Worm (Caenorhabditis elegans) whole organism, late embryonic: ENCODE results near the gene M02H5.8.

Experiments
- C08G9.2 ChIP-seq: sonication (generic microtip); optimal IDR thresholded peaks from 2 replicates; lab custom pipeline; 2016; ENCODE audit warnings: mild to moderate bottlenecking, missing genetic modification characterization, moderate library complexity, missing compliant biosample characterization
- K02D7.2 ChIP-seq: sonication (generic microtip); optimal IDR thresholded peaks from 2 replicates; lab custom pipeline; 2017; ENCODE audit warnings: mild to moderate bottlenecking, missing genetic modification characterization, missing compliant biosample characterization
- K09A11.1 ChIP-seq: sonication (generic microtip); optimal IDR thresholded peaks from 2 replicates; lab custom pipeline; 2017; ENCODE audit warnings: antibody characterized with exemption, mild to moderate bottlenecking, missing genetic modification characterization, missing compliant biosample characterization; ENCODE audit not compliant: insufficient read depth
- T23F11.4 ChIP-seq: fragments of 200-800 bp; sonication (Bioruptor generic); optimal IDR thresholded peaks from 2 replicates; lab custom pipeline; 2018; ENCODE audit warnings: mild to moderate bottlenecking, missing genetic modification characterization, missing compliant biosample characterization
- ama-1 ChIP-seq: fragments of 150-350 bp; optimal IDR thresholded peaks from 2 replicates; lab custom pipeline; 2014
- ceh-14 ChIP-seq: sonication (generic microtip); optimal IDR thresholded peaks from 2 replicates; lab custom pipeline; 2016; ENCODE audit warnings: missing genotype, missing genetic modification characterization, missing compliant biosample characterization
- ceh-18 ChIP-seq: sonication (generic microtip); optimal IDR thresholded peaks from 2 replicates; lab custom pipeline; 2016; ENCODE audit warnings: missing genetic modification characterization, missing compliant biosample characterization
- ceh-2 ChIP-seq: sonication (generic microtip); optimal IDR thresholded peaks from 2 replicates; lab custom pipeline; 2016; ENCODE audit warnings: missing genotype, missing genetic modification characterization, missing compliant biosample characterization
- ceh-45 ChIP-seq: fragments of 200-800 bp; sonication (Bioruptor generic); IDR thresholded peaks from 2 replicates; pipeline ENCODE4 v1.3.6; 2022; ENCODE audit warnings: missing genetic modification reagents, missing genetic modification characterization, missing compliant biosample characterization
- ceh-48 ChIP-seq: sonication (generic microtip); optimal IDR thresholded peaks from 2 replicates; lab custom pipeline; 2016; ENCODE audit warnings: missing genetic modification characterization, inconsistent platforms, missing compliant biosample characterization
- ceh-9 ChIP-seq: sonication (generic microtip); optimal IDR thresholded peaks from 2 replicates; lab custom pipeline; 2016; ENCODE audit warnings: mild to moderate bottlenecking, missing genetic modification characterization, inconsistent platforms, missing compliant biosample characterization
- dmd-4 ChIP-seq: sonication (generic microtip); optimal IDR thresholded peaks from 2 replicates; lab custom pipeline; 2016; ENCODE audit warnings: borderline replicate concordance, missing genetic modification characterization, missing compliant biosample characterization
- dve-1 ChIP-seq: sonication (generic microtip); optimal IDR thresholded peaks from 2 replicates; lab custom pipeline; 2017; ENCODE audit warnings: antibody characterized with exemption, mild to moderate bottlenecking, missing genetic modification characterization, missing compliant biosample characterization
- elt-2 ChIP-seq: sonication (generic microtip); optimal IDR thresholded peaks from 2 replicates; lab custom pipeline; 2016; ENCODE audit warnings: missing genetic modification reagents, missing genetic modification characterization, missing compliant biosample characterization
- fax-1 ChIP-seq: sonication (generic microtip); optimal IDR thresholded peaks from 2 replicates; lab custom pipeline; 2016; ENCODE audit warnings: missing genotype, missing genetic modification characterization, missing compliant biosample characterization
- fkh-6 ChIP-seq: sonication (generic microtip); optimal IDR thresholded peaks from 2 replicates; lab custom pipeline; 2016; ENCODE audit warnings: missing genetic modification characterization, missing compliant biosample characterization
- gmeb-2 ChIP-seq: sonication (generic microtip); optimal IDR thresholded peaks from 2 replicates; lab custom pipeline; 2016; ENCODE audit warnings: missing genetic modification characterization, inconsistent platforms, missing compliant biosample characterization
- hlh-30 ChIP-seq: sonication (generic microtip); optimal IDR thresholded peaks from 2 replicates; lab custom pipeline; 2017; ENCODE audit warnings: antibody characterized with exemption, missing genetic modification characterization, missing compliant biosample characterization; ENCODE audit not compliant: insufficient read depth
- hlh-8 ChIP-seq: sonication (generic microtip); optimal IDR thresholded peaks from 2 replicates; lab custom pipeline; 2016; ENCODE audit warnings: missing genotype, missing genetic modification characterization, missing compliant biosample characterization
- lin-11 ChIP-seq: fragments of 200-800 bp; sonication (Bioruptor generic); optimal IDR thresholded peaks from 2 replicates; lab custom pipeline; 2018; ENCODE audit warnings: mild to moderate bottlenecking, missing genetic modification characterization, missing compliant biosample characterization
- madf-2 ChIP-seq: sonication (generic microtip); optimal IDR thresholded peaks from 2 replicates; lab custom pipeline; 2017; ENCODE audit warnings: missing genetic modification characterization, missing compliant biosample characterization
- mec-3 ChIP-seq: sonication (generic microtip); optimal IDR thresholded peaks from 2 replicates; lab custom pipeline; 2016; ENCODE audit warnings: borderline replicate concordance, missing genetic modification characterization, missing compliant biosample characterization
- nfya-1 ChIP-seq: sonication (generic microtip); optimal IDR thresholded peaks from 2 replicates; lab custom pipeline; 2017; ENCODE audit warnings: missing genetic modification characterization, mild to moderate bottlenecking, missing compliant biosample characterization, antibody characterized with exemption, moderate library complexity
- nhr-11 ChIP-seq: fragments of 150-350 bp; optimal IDR thresholded peaks from 2 replicates; lab custom pipeline; 2014; ENCODE audit warnings: missing biosample characterization, missing genetic modification characterization
- npax-4 ChIP-seq: sonication (generic microtip); optimal IDR thresholded peaks from 2 replicates; lab custom pipeline; 2016; ENCODE audit warnings: missing genetic modification characterization, missing compliant biosample characterization
- odd-2 ChIP-seq: sonication (generic microtip); optimal IDR thresholded peaks from 2 replicates; lab custom pipeline; 2017; ENCODE audit warnings: antibody characterized with exemption, mild to moderate bottlenecking, missing genetic modification characterization, missing compliant biosample characterization
- pag-3 ChIP-seq: sonication (generic microtip); optimal IDR thresholded peaks from 2 replicates; lab custom pipeline; 2016; ENCODE audit warnings: missing compliant biosample characterization, missing genetic modification characterization, borderline replicate concordance
- pha-2 ChIP-seq: sonication (generic microtip); optimal IDR thresholded peaks from 2 replicates; lab custom pipeline; 2017; ENCODE audit warnings: mild to moderate bottlenecking, missing genetic modification characterization, missing compliant biosample characterization
- ref-2 ChIP-seq: sonication (generic microtip); optimal IDR thresholded peaks from 2 replicates; lab custom pipeline; 2016; ENCODE audit warnings: missing genetic modification characterization, missing compliant biosample characterization
- sdc-2 ChIP-seq: sonication (generic microtip); optimal IDR thresholded peaks from 2 replicates; lab custom pipeline; 2016; ENCODE audit warnings: missing genotype, missing genetic modification characterization, missing compliant biosample characterization
- sox-4 ChIP-seq: sonication (generic microtip); optimal IDR thresholded peaks from 2 replicates; lab custom pipeline; 2017; ENCODE audit warnings: mild to moderate bottlenecking, missing genetic modification characterization, inconsistent platforms, missing compliant biosample characterization
- syd-9 ChIP-seq: sonication (generic microtip); optimal IDR thresholded peaks from 2 replicates; lab custom pipeline; 2016; ENCODE audit warnings: mild to moderate bottlenecking, missing genetic modification characterization, moderate library complexity, missing compliant biosample characterization
- tbx-2 ChIP-seq: sonication (generic microtip); optimal IDR thresholded peaks from 2 replicates; lab custom pipeline; 2016; ENCODE audit warnings: missing genetic modification characterization, missing compliant biosample characterization
- tbx-7 ChIP-seq: sonication (generic microtip); optimal IDR thresholded peaks from 2 replicates; lab custom pipeline; 2016; ENCODE audit warnings: missing genotype, missing genetic modification characterization, missing compliant biosample characterization
- unc-3 ChIP-seq, 2 experiments: fragments of 200-800 bp in 1 of 2; sonication (Bioruptor generic) in 1 of 2; sonication (generic microtip) in 1 of 2; conservative IDR thresholded peaks in 1 of 2; optimal IDR thresholded peaks in 1 of 2; 2 replicates each; pipeline versions ENCODE4 v1.3.6 to Lab custom; 2016 to 2022; ENCODE audit warnings: missing compliant biosample characterization in 2 of 2, missing genetic modification characterization in 2 of 2, missing genetic modification reagents in 1 of 2
- unc-42 ChIP-seq: sonication (generic microtip); optimal IDR thresholded peaks from 2 replicates; lab custom pipeline; 2016; ENCODE audit warnings: missing genotype, missing genetic modification characterization, missing compliant biosample characterization
- unc-86 ChIP-seq: sonication (generic microtip); optimal IDR thresholded peaks from 2 replicates; lab custom pipeline; 2016; ENCODE audit warnings: missing genetic modification characterization, missing compliant biosample characterization
- ztf-16 ChIP-seq: sonication (generic microtip); optimal IDR thresholded peaks from 2 replicates; lab custom pipeline; 2017; ENCODE audit warnings: missing genetic modification characterization, missing compliant biosample characterization

The M02H5.8 gene

ce11 chrV:484285-484890 lies 34.6 kb downstream of the M02H5.8 start, which contains the start of gene nhr-212:
nhr-212 (plus strand) TSS chrV:484857.
- TF ChIP-seq gmeb-2: no peak
- no peak for TF ChIP-seq ztf-16 (tag; lab: Kevin White, UChicago)
- TF ChIP-seq ceh-18: no peak
- no peak for TF ChIP-seq ceh-48 (tag; lab: Kevin White, UChicago)
- TF ChIP-seq tbx-2 (tag; lab: Kevin White, UChicago): no peak
- no peak for TF ChIP-seq C08G9.2 (tag; lab: Kevin White, UChicago)
- TF ChIP-seq ceh-45: no peak
- TF ChIP-seq hlh-30 (tag; lab: Kevin White, UChicago): no peak
- TF ChIP-seq nhr-11 (tag; lab: Kevin White, UChicago): no peak
- no peak for TF ChIP-seq lin-11 (tag; lab: Kevin White, UChicago)
- no peak for TF ChIP-seq pag-3 (tag; lab: Kevin White, UChicago)
- TF ChIP-seq ceh-14 (tag; lab: Kevin White, UChicago): no peak
- no peak for TF ChIP-seq dmd-4 (tag; lab: Kevin White, UChicago)
- TF ChIP-seq sox-4 (tag; lab: Kevin White, UChicago): no peak
- no peak for TF ChIP-seq K09A11.1 (tag; lab: Kevin White, UChicago)
- TF ChIP-seq nfya-1 (tag; lab: Kevin White, UChicago): no peak
- TF ChIP-seq syd-9 (tag; lab: Kevin White, UChicago): no peak
- TF ChIP-seq K02D7.2 (tag; lab: Kevin White, UChicago): no peak
- TF ChIP-seq fkh-6 (tag; lab: Kevin White, UChicago): no peak
- TF ChIP-seq odd-2 (tag; lab: Kevin White, UChicago): no peak

ce11 chrV:486684-487083 lies 36.9 kb downstream of the M02H5.8 start, which contains the start of gene nhr-211:
nhr-211 (plus strand) TSS chrV:486984.
- TF ChIP-seq madf-2: no peak

ce11 chrV:487980-488379 lies 38.2 kb downstream of the M02H5.8 start:
- no peak for TF ChIP-seq hlh-8
- TF ChIP-seq nhr-11 (tag; lab: Kevin White, UChicago): no peak
- no peak for TF ChIP-seq fax-1 (tag; lab: Kevin White, UChicago)
- TF ChIP-seq mec-3 (tag; lab: Kevin White, UChicago): no peak
- TF ChIP-seq ceh-9: no peak
- TF ChIP-seq sox-4 (tag; lab: Kevin White, UChicago): no peak
- no peak for TF ChIP-seq ref-2 (tag; lab: Kevin White, UChicago)
- TF ChIP-seq sdc-2 (tag; lab: Kevin White, UChicago): no peak
- TF ChIP-seq npax-4 (tag; lab: Kevin White, UChicago): no peak
- TF ChIP-seq fkh-6 (tag; lab: Kevin White, UChicago): no peak
- TF ChIP-seq K09A11.1 (tag; lab: Kevin White, UChicago): no peak
- no peak for TF ChIP-seq unc-86 (tag; lab: Kevin White, UChicago)
- no peak for TF ChIP-seq ztf-16 (tag; lab: Kevin White, UChicago)
- TF ChIP-seq T23F11.4 (GFP tag; lab: Kevin White, UChicago): no peak
- TF ChIP-seq unc-3 (GFP tag; conservative IDR thresholded peaks at IDR 0.05; lab: Robert Waterston, UW): no peak
- TF ChIP-seq unc-3 (tag; optimal IDR thresholded peaks at IDR 0.05; lab: Kevin White, UChicago): no peak
- TF ChIP-seq, all 69 proteins: peak for 0

- TF ChIP-seq dve-1 (tag; lab: Kevin White, UChicago): no peak
- no peak for TF ChIP-seq ceh-2 (tag; lab: Kevin White, UChicago)
- no peak for TF ChIP-seq ceh-18
- TF ChIP-seq fax-1 (tag; lab: Kevin White, UChicago): no peak
- TF ChIP-seq syd-9 (tag; lab: Kevin White, UChicago): no peak
- TF ChIP-seq ama-1 (lab: Kevin White, UChicago): no peak
- TF ChIP-seq gmeb-2: no peak
- no peak for TF ChIP-seq pha-2 (tag; lab: Kevin White, UChicago)
- TF ChIP-seq unc-42 (tag; lab: Kevin White, UChicago): no peak
- TF ChIP-seq K09A11.1 (tag; lab: Kevin White, UChicago): no peak
- TF ChIP-seq odd-2 (tag; lab: Kevin White, UChicago): no peak
- no peak for TF ChIP-seq tbx-7 (tag; lab: Kevin White, UChicago)
- no peak for TF ChIP-seq K02D7.2 (tag; lab: Kevin White, UChicago)
- no peak for TF ChIP-seq lin-11 (tag; lab: Kevin White, UChicago)
- TF ChIP-seq elt-2 (tag; lab: Kevin White, UChicago): no peak
Observed at ce11 chrV:489320-489719, 39.5 kb downstream of the M02H5.8 start, which contains the start of gene nhr-106. nhr-106 (plus strand) TSS chrV:489620.
